Worm (Caenorhabditis elegans) whole organism, L4 larva: ENCODE measurements around the gene F13D12.5.

Source experiments
- D1046.2 ChIP-seq: fragments of 200-800 bp; sonication (Bioruptor generic); IDR thresholded peaks from 2 replicates; pipeline ENCODE4 v1.3.6; 2022; ENCODE audit warnings: missing genetic modification characterization, missing compliant biosample characterization
- F49E8.2 ChIP-seq: sonication (generic microtip); optimal IDR thresholded peaks from 2 replicates; lab custom pipeline; 2016; ENCODE audit warnings: missing compliant biosample characterization, mild to moderate bottlenecking, missing genetic modification characterization, borderline replicate concordance
- ZK546.5 ChIP-seq, 2 experiments: sonication (generic microtip); optimal IDR thresholded peaks; 2 replicates each; lab custom pipeline; 2017; ENCODE audit warnings: missing biosample characterization in 2 of 2, missing genetic modification characterization in 2 of 2
- ceh-28 ChIP-seq: fragments of 150-350 bp; optimal IDR thresholded peaks from 2 replicates; lab custom pipeline; 2014; ENCODE audit warnings: missing biosample characterization, missing genetic modification reagents, missing genetic modification characterization
- ces-1 ChIP-seq: fragments of 150-350 bp; sonication (generic microtip); optimal IDR thresholded peaks from 4 replicates; lab custom pipeline; 2014; ENCODE audit warnings: missing biosample characterization, missing genetic modification reagents, missing genetic modification characterization
- ctbp-1 ChIP-seq: fragments of 200-800 bp; sonication (Bioruptor generic); IDR thresholded peaks from 2 replicates; pipeline ENCODE4 v1.3.6; 2022; ENCODE audit warnings: missing genetic modification reagents, missing genetic modification characterization, missing compliant biosample characterization
- dmd-6 ChIP-seq: fragments of 200-800 bp; sonication (Bioruptor generic); IDR thresholded peaks from 2 replicates; pipeline ENCODE4 v1.3.6; 2022; ENCODE audit warnings: missing genetic modification reagents, missing genetic modification characterization, missing compliant biosample characterization
- fkh-10 ChIP-seq: fragments of 150-350 bp; optimal IDR thresholded peaks from 2 replicates; lab custom pipeline; 2014; ENCODE audit warnings: missing biosample characterization, missing genetic modification reagents, missing genetic modification characterization
- hif-1 ChIP-seq, 2 experiments: sonication (generic microtip); optimal IDR thresholded peaks; 2 replicates each; lab custom pipeline; 2016 to 2017; ENCODE audit warnings: missing compliant biosample characterization in 2 of 2, missing genetic modification characterization in 2 of 2, missing genetic modification reagents in 2 of 2, missing genotype in 2 of 2, mild to moderate bottlenecking in 1 of 2
- jun-1 ChIP-seq: fragments of 150-350 bp; optimal IDR thresholded peaks from 2 replicates; lab custom pipeline; 2014; ENCODE audit warnings: missing biosample characterization, missing genetic modification reagents, missing genetic modification characterization
- mdl-1 ChIP-seq, 2 experiments: fragments of 150-350 bp in 1 of 2; sonication (generic microtip) in 1 of 2; optimal IDR thresholded peaks; 2 replicates each; lab custom pipeline; 2014 to 2017; ENCODE audit warnings: missing biosample characterization in 2 of 2, missing genetic modification characterization in 2 of 2
- mxl-2 ChIP-seq: fragments of 200-800 bp; sonication (Bioruptor generic); conservative IDR thresholded peaks from 2 replicates; pipeline ENCODE4 v1.3.6; 2022; ENCODE audit warnings: missing genetic modification reagents, missing genetic modification characterization, missing compliant biosample characterization
- nhr-28 ChIP-seq: fragments of 150-350 bp; optimal IDR thresholded peaks from 2 replicates; lab custom pipeline; 2014; ENCODE audit warnings: missing biosample characterization, missing genetic modification characterization
- snpc-4 ChIP-seq: fragments of 150-350 bp; optimal IDR thresholded peaks from 2 replicates; lab custom pipeline; 2014; ENCODE audit warnings: missing biosample characterization, missing genetic modification characterization

DNA sequence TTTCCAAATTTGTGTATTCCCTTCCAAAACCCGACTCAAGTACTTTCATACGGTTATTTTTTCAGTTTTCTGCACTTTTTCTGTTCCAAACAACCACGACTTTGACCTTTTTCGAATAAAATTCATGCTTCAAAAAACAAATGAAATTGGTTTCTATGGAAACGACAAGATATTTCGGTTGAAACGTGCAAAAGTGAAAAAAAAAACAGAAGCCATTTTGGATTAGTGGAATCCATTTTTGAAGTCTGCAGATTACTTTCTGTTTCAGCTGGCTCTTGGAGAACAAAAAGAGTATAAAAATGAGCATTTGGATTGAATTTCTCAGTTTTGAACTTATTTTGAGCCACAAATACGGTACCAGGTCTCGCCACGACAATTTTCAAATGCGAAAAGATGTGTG is 4.5 kb upstream of the F13D12.5 start:
- TF ChIP-seq mxl-2 (GFP tag; lab: Robert Waterston, UW) (no peak), mdl-1 (tag; optimal IDR thresholded peaks at IDR 0.05; lab: Kevin White, UChicago) (no peak), nhr-28 (tag; lab: Kevin White, UChicago) (no peak), ZK546.5 (tag; optimal IDR thresholded peaks at IDR 0.05; lab: Kevin White, UChicago) (no peak), ces-1 (GFP tag; lab: Kevin White, UChicago) (no peak), fkh-10 (no peak), ctbp-1 (GFP tag; lab: Robert Waterston, UW) (no peak), D1046.2 (GFP tag; lab: Robert Waterston, UW) (no peak), dmd-6 (no peak), ceh-28 (tag; lab: Kevin White, UChicago) (no peak), jun-1 (tag; lab: Kevin White, UChicago) (no peak), F49E8.2 (tag; lab: Kevin White, UChicago) (no peak), hif-1 (tag; optimal IDR thresholded peaks at IDR 0.05; lab: Kevin White, UChicago) (peak in 1 of 2 experiments; percentile 61), snpc-4 (tag; lab: Kevin White, UChicago) (no peak)
